Fruit fly (Drosophila melanogaster): ENCODE results near the gene Naprt.

Gene Naprt

DNA sequence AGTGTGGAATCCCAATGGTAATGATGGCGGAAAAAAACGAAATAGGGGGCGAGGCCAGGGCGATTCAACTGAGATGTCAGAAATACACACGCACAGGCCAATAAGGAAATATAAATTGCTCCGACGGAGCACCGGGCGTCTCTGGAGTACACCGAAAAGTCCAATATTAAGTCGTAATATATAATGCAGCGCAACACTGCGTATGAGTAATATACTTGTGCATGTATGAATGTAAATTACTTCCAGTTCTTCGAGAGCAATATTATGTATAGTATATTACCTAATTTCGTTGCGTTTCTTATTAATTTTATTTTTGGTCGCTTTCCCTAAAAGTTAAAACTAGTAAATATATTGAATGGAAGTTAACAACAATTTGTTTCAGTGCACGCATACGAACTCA is 32.7 kb upstream of the Naprt start (continued):
- no peak for TF ChIP-seq eyg (GFP tag; optimal IDR thresholded peaks at IDR 0.05)
- TF ChIP-seq danr (GFP tag; IDR thresholded peaks at IDR 0.05) = no peak
- no peak for TF ChIP-seq jing (GFP tag; optimal IDR thresholded peaks at IDR 0.05)
- no peak for TF ChIP-seq eve (GFP tag; optimal IDR thresholded peaks at IDR 0.05)
- no peak for TF ChIP-seq CG9609 (GFP tag; optimal IDR thresholded peaks at IDR 0.05)
- no peak for TF ChIP-seq CG12104 (GFP tag; optimal IDR thresholded peaks at IDR 0.05)
- TF ChIP-seq HLH3B (GFP tag; IDR thresholded peaks at IDR 0.05) = no peak
- no peak for TF ChIP-seq Awh (GFP tag; IDR thresholded peaks at IDR 0.05)
- TF ChIP-seq Ptx1 (GFP tag; IDR thresholded peaks at IDR 0.05) = no peak
- TF ChIP-seq Tbp (GFP tag; optimal IDR thresholded peaks at IDR 0.05) = no peak
- TF ChIP-seq phol (tag; optimal IDR thresholded peaks at IDR 0.05) = no peak
- TF ChIP-seq Meics (GFP tag; optimal IDR thresholded peaks at IDR 0.05) = peak; percentile 21
- TF ChIP-seq CTCF (GFP tag; optimal IDR thresholded peaks at IDR 0.05) = no peak
- TF ChIP-seq Nf-YA (GFP tag; IDR thresholded peaks at IDR 0.05) = no peak
- TF ChIP-seq kay (GFP tag; optimal IDR thresholded peaks at IDR 0.05) = no peak
- TF ChIP-seq tap (tag; optimal IDR thresholded peaks at IDR 0.05) = no peak
- TF ChIP-seq CG18619 (GFP tag; optimal IDR thresholded peaks at IDR 0.05) = no peak
- no peak for TF ChIP-seq CG4282 (GFP tag; optimal IDR thresholded peaks at IDR 0.05)
- no peak for TF ChIP-seq Dad (GFP tag; optimal IDR thresholded peaks at IDR 0.05)
- TF ChIP-seq CG34224 (GFP tag; IDR thresholded peaks at IDR 0.05; ENCODE audit: partially characterized antibody) = no peak
- TF ChIP-seq CG11695 (GFP tag; IDR thresholded peaks at IDR 0.05) = no peak
- TF ChIP-seq CG13296 (GFP tag; optimal IDR thresholded peaks at IDR 0.05) = no peak
- TF ChIP-seq CG8089 (GFP tag; optimal IDR thresholded peaks at IDR 0.05) = no peak
- TF ChIP-seq dmrt99B (tag; optimal IDR thresholded peaks at IDR 0.05) = peak; percentile 8
- TF ChIP-seq CG14860 (GFP tag; IDR thresholded peaks at IDR 0.05; ENCODE audit: partially characterized antibody) = no peak
- TF ChIP-seq CG7745 (tag; optimal IDR thresholded peaks at IDR 0.05) = no peak
- no peak for TF ChIP-seq CG15601 (tag; optimal IDR thresholded peaks at IDR 0.05)
- TF ChIP-seq HmgD (GFP tag; optimal IDR thresholded peaks at IDR 0.05) = no peak
- no peak for TF ChIP-seq CG15514 (GFP tag; optimal IDR thresholded peaks at IDR 0.05)
- TF ChIP-seq CG6272 (GFP tag; IDR thresholded peaks at IDR 0.05) = no peak
- no peak for TF ChIP-seq bab2 (GFP tag; optimal IDR thresholded peaks at IDR 0.05)
- TF ChIP-seq CG30403 (GFP tag; optimal IDR thresholded peaks at IDR 0.05) = no peak
- TF ChIP-seq Opbp (GFP tag; IDR thresholded peaks at IDR 0.05; ENCODE audit: partially characterized antibody) = no peak
- TF ChIP-seq lab (GFP tag; optimal IDR thresholded peaks at IDR 0.05) = peak; percentile 29
- TF ChIP-seq Poxn (GFP tag; IDR thresholded peaks at IDR 0.05) = no peak
- no peak for TF ChIP-seq Atf6 (GFP tag; IDR thresholded peaks at IDR 0.05)
- TF ChIP-seq BEAF-32 (GFP tag; optimal IDR thresholded peaks at IDR 0.05) = no peak
- TF ChIP-seq inv (GFP tag; IDR thresholded peaks at IDR 0.05; ENCODE audit: partially characterized antibody) = no peak
- no peak for TF ChIP-seq rib (GFP tag; IDR thresholded peaks at IDR 0.05)
- no peak for TF ChIP-seq CG13775 (GFP tag; optimal IDR thresholded peaks at IDR 0.05)
- peak in 1 of 2 experiments; percentile 21 for TF ChIP-seq Hr51 (GFP tag; optimal IDR thresholded peaks at IDR 0.05)
- TF ChIP-seq pita (GFP tag; optimal IDR thresholded peaks at IDR 0.05) = no peak
- TF ChIP-seq Ravus (GFP tag; IDR thresholded peaks at IDR 0.05) = no peak
- no peak for TF ChIP-seq Dek (tag; optimal IDR thresholded peaks at IDR 0.05)
- no peak for TF ChIP-seq lilli (GFP tag; optimal IDR thresholded peaks at IDR 0.05)
- no peak for TF ChIP-seq MBD-R2 (GFP tag; IDR thresholded peaks at IDR 0.05)
- TF ChIP-seq CG31224 (GFP tag; IDR thresholded peaks at IDR 0.05) = no peak
- TF ChIP-seq btn (GFP tag; optimal IDR thresholded peaks at IDR 0.05) = no peak
- no peak for TF ChIP-seq onecut (GFP tag; IDR thresholded peaks at IDR 0.05)
- TF ChIP-seq ranshi (GFP tag; IDR thresholded peaks at IDR 0.05) = no peak
- no peak for TF ChIP-seq pb (GFP tag; optimal IDR thresholded peaks at IDR 0.05)
- no peak for TF ChIP-seq CG12219 (GFP tag; optimal IDR thresholded peaks at IDR 0.05)
- TF ChIP-seq CG13894 (tag; optimal IDR thresholded peaks at IDR 0.05) = no peak
